Worm (Caenorhabditis elegans): ENCODE data around the gene Y54E2A.7.

Y54E2A.7 gene

ce11 chrII:14794935-14795454, 22.2 kb upstream of the Y54E2A.7 start, which contains the start of gene eif-3.B (continued):
- TF ChIP-seq F13H6.1 (tag; optimal IDR thresholded peaks at IDR 0.05) = peak; percentile 67
- TF ChIP-seq fkh-6 (tag; optimal IDR thresholded peaks at IDR 0.05) = peak; percentile 79
- TF ChIP-seq ets-4 (tag; optimal IDR thresholded peaks at IDR 0.05) = peak; percentile 91
- TF ChIP-seq unc-55 (GFP tag; optimal IDR thresholded peaks at IDR 0.05) = peak; percentile 74
- TF ChIP-seq unc-42 (tag; optimal IDR thresholded peaks at IDR 0.05) = peak; percentile 93
- peak; percentile 78 for TF ChIP-seq rnt-1 (tag; optimal IDR thresholded peaks at IDR 0.05)
- TF ChIP-seq pag-3 (tag; optimal IDR thresholded peaks at IDR 0.05; ENCODE audit: borderline replicate concordance) = peak; percentile 23
- peak; percentile 94 for TF ChIP-seq tbx-2 (tag; optimal IDR thresholded peaks at IDR 0.05)
- TF ChIP-seq elt-4 (tag; optimal IDR thresholded peaks at IDR 0.05) = no peak
- peak; percentile 42 for TF ChIP-seq madf-2 (tag; optimal IDR thresholded peaks at IDR 0.05)
- peak; percentile 81 for TF ChIP-seq hlh-8 (tag; optimal IDR thresholded peaks at IDR 0.05)
- TF ChIP-seq che-1 (tag; optimal IDR thresholded peaks at IDR 0.05) = no peak
- TF ChIP-seq K09A11.1 (tag; optimal IDR thresholded peaks at IDR 0.05; ENCODE audit: insufficient read depth) = peak; percentile 35
- no peak for TF ChIP-seq T23F11.4 (GFP tag; optimal IDR thresholded peaks at IDR 0.05)
- TF ChIP-seq npax-4 (tag; optimal IDR thresholded peaks at IDR 0.05) = no peak
- peak; percentile 89 for TF ChIP-seq tbx-7 (tag; optimal IDR thresholded peaks at IDR 0.05)
- TF ChIP-seq ceh-48 (tag; optimal IDR thresholded peaks at IDR 0.05) = peak; percentile 64
- TF ChIP-seq ceh-19 (GFP tag; optimal IDR thresholded peaks at IDR 0.05) = no peak
- TF ChIP-seq nfya-1 (tag; optimal IDR thresholded peaks at IDR 0.05) = peak; percentile 83
- TF ChIP-seq ceh-18 (tag; optimal IDR thresholded peaks at IDR 0.05) = peak; percentile 76
- peak; percentile 51 for TF ChIP-seq eyg-1 (tag; optimal IDR thresholded peaks at IDR 0.05)
- TF ChIP-seq C38D4.7 (GFP tag; optimal IDR thresholded peaks at IDR 0.05) = no peak
- TF ChIP-seq nhr-232 (tag; optimal IDR thresholded peaks at IDR 0.05) = peak; percentile 12
- TF ChIP-seq Y22D7AL.16 (tag; optimal IDR thresholded peaks at IDR 0.05) = no peak
- TF ChIP-seq hlh-15 (tag; optimal IDR thresholded peaks at IDR 0.05) = peak; percentile 15
- TF ChIP-seq lim-6 (tag; optimal IDR thresholded peaks at IDR 0.05) = peak; percentile 83
- peak; percentile 55; the same call in 1 of the 2 replicates for TF ChIP-seq unc-3 (GFP tag; conservative IDR thresholded peaks at IDR 0.05)
- no peak for TF ChIP-seq unc-3 (tag; optimal IDR thresholded peaks at IDR 0.05)
- TF ChIP-seq gmeb-2 (tag; optimal IDR thresholded peaks at IDR 0.05) = no peak
- no peak for TF ChIP-seq sox-4 (tag; optimal IDR thresholded peaks at IDR 0.05)
- peak; percentile 98 for TF ChIP-seq ceh-31 (tag; optimal IDR thresholded peaks at IDR 0.05)

ce11 chrII:14792470-14792869, 19.7 kb upstream of the Y54E2A.7 start:
- TF ChIP-seq ceh-48 (tag; optimal IDR thresholded peaks at IDR 0.05) (no peak), C38D4.7 (GFP tag; optimal IDR thresholded peaks at IDR 0.05) (no peak), fax-1 (tag; optimal IDR thresholded peaks at IDR 0.05) (no peak), ceh-31 (tag; optimal IDR thresholded peaks at IDR 0.05) (no peak), C08G9.2 (tag; optimal IDR thresholded peaks at IDR 0.05) (no peak), ceh-22 (tag; optimal IDR thresholded peaks at IDR 0.05) (no peak), ahr-1 (tag; optimal IDR thresholded peaks at IDR 0.05) (no peak), ceh-9 (tag; optimal IDR thresholded peaks at IDR 0.05) (no peak), odd-2 (tag; optimal IDR thresholded peaks at IDR 0.05) (no peak), gmeb-2 (tag; optimal IDR thresholded peaks at IDR 0.05) (no peak)

- no peak for TF ChIP-seq ceh-30 (tag; optimal IDR thresholded peaks at IDR 0.05)
- TF ChIP-seq ceh-14 (tag; optimal IDR thresholded peaks at IDR 0.05) = no peak
- no peak for TF ChIP-seq unc-42 (tag; optimal IDR thresholded peaks at IDR 0.05)
- no peak for TF ChIP-seq ceh-24 (tag; optimal IDR thresholded peaks at IDR 0.05)
- TF ChIP-seq elt-2 (tag; optimal IDR thresholded peaks at IDR 0.05) = no peak
- TF ChIP-seq lim-6 (tag; optimal IDR thresholded peaks at IDR 0.05) = no peak
- no peak for TF ChIP-seq hlh-6 (tag; optimal IDR thresholded peaks at IDR 0.05)
- no peak for TF ChIP-seq sox-2 (GFP tag; IDR thresholded peaks at IDR 0.05)
- TF ChIP-seq syd-9 (tag; optimal IDR thresholded peaks at IDR 0.05) = no peak
- no peak for TF ChIP-seq npax-4 (tag; optimal IDR thresholded peaks at IDR 0.05)
- no peak for TF ChIP-seq tbx-7 (tag; optimal IDR thresholded peaks at IDR 0.05)
- no peak for TF ChIP-seq pha-4 (tag; optimal IDR thresholded peaks at IDR 0.05)
- no peak for TF ChIP-seq hlh-30 (tag; optimal IDR thresholded peaks at IDR 0.05; ENCODE audit: insufficient read depth)
- no peak for TF ChIP-seq hlh-13 (GFP tag; optimal IDR thresholded peaks at IDR 0.05)
- TF ChIP-seq zip-5 (tag; optimal IDR thresholded peaks at IDR 0.05) = no peak
- TF ChIP-seq ahr-1 (tag; optimal IDR thresholded peaks at IDR 0.05) = no peak
These were observed 17.9 kb upstream of the Y54E2A.7 start, which contains the start of gene Y54E2A.10 for ce11 chrII:14790751-14791150. Gene Y54E2A.10 (plus strand): TSS chrII:14791051.
